Worm (Caenorhabditis elegans) whole organism, young adult: ENCODE results near the gene kreg-1.

Source experiments
- F10E7.11 ChIP-seq: sonication (generic microtip); optimal IDR thresholded peaks from 2 replicates; lab custom pipeline; 2017; ENCODE audit warnings: mild to moderate bottlenecking, missing genetic modification characterization, moderate library complexity, missing compliant biosample characterization
- F22D6.2 ChIP-seq: sonication (generic microtip); optimal IDR thresholded peaks from 2 replicates; lab custom pipeline; 2016; ENCODE audit warnings: mild to moderate bottlenecking, missing genetic modification characterization, missing compliant biosample characterization
- F55B11.4 ChIP-seq: sonication (generic microtip); optimal IDR thresholded peaks from 2 replicates; lab custom pipeline; 2016; ENCODE audit warnings: missing compliant biosample characterization, missing genetic modification characterization, borderline replicate concordance; ENCODE audit not compliant: insufficient read depth
- Y53F4B.3 ChIP-seq: fragments of 200-800 bp; sonication (Bioruptor generic); IDR thresholded peaks from 2 replicates; pipeline ENCODE4 v1.3.6; 2022; ENCODE audit warnings: missing genetic modification reagents, missing genetic modification characterization, missing compliant biosample characterization
- Y95B8A.8 ChIP-seq: fragments of 200-800 bp; sonication (Bioruptor generic); IDR thresholded peaks from 2 replicates; pipeline ENCODE4 v1.3.6; 2022; ENCODE audit warnings: missing genetic modification reagents, missing genetic modification characterization, missing compliant biosample characterization
- bed-2 ChIP-seq: fragments of 200-800 bp; sonication (Bioruptor generic); IDR thresholded peaks from 2 replicates; pipeline ENCODE4 v1.3.6; 2022; ENCODE audit warnings: missing genetic modification reagents, missing genetic modification characterization, missing compliant biosample characterization
- cebp-1 ChIP-seq, 2 experiments: fragments of 200-800 bp in 1 of 2; sonication (Bioruptor generic) in 1 of 2; sonication (generic microtip) in 1 of 2; IDR thresholded peaks in 1 of 2; optimal IDR thresholded peaks in 1 of 2; 2 replicates each; pipeline versions ENCODE4 v1.3.6 to Lab custom; 2017 to 2022; ENCODE audit warnings: missing compliant biosample characterization in 2 of 2, missing genetic modification characterization in 2 of 2, mild to moderate bottlenecking in 1 of 2, missing genetic modification reagents in 1 of 2, moderate library complexity in 1 of 2
- ceh-27 ChIP-seq: fragments of 200-800 bp; sonication (Bioruptor generic); optimal IDR thresholded peaks from 2 replicates; lab custom pipeline; 2018; ENCODE audit warnings: mild to moderate bottlenecking, missing genetic modification characterization, moderate library complexity, missing compliant biosample characterization
- egl-18 ChIP-seq: fragments of 200-800 bp; sonication (Bioruptor generic); IDR thresholded peaks from 2 replicates; pipeline ENCODE4 v1.3.6; 2022; ENCODE audit warnings: missing genetic modification reagents, missing genetic modification characterization, missing compliant biosample characterization
- hlh-12 ChIP-seq: sonication (generic microtip); optimal IDR thresholded peaks from 2 replicates; lab custom pipeline; 2016; ENCODE audit warnings: missing genetic modification characterization, missing compliant biosample characterization
- hrde-1 ChIP-seq: sonication (generic microtip); optimal IDR thresholded peaks from 2 replicates; lab custom pipeline; 2016; ENCODE audit warnings: missing genetic modification characterization, mild to moderate bottlenecking, missing compliant biosample characterization, moderate library complexity, missing genotype, missing genetic modification reagents, borderline replicate concordance
- let-526 ChIP-seq: fragments of 200-800 bp; sonication (Bioruptor generic); IDR thresholded peaks from 2 replicates; pipeline ENCODE4 v1.3.6; 2022; ENCODE audit warnings: missing genetic modification reagents, missing genetic modification characterization, missing compliant biosample characterization
- lin-26 ChIP-seq: fragments of 200-800 bp; sonication (Bioruptor generic); IDR thresholded peaks from 2 replicates; pipeline ENCODE4 v1.3.6; 2022; ENCODE audit warnings: missing genetic modification reagents, missing genetic modification characterization, missing compliant biosample characterization
- lin-35 ChIP-seq, 3 experiments: fragments of 150-350 bp in 2 of 3; sonication (generic microtip) in 1 of 3; optimal IDR thresholded peaks; 2 replicates each; lab custom pipeline; 2014 to 2018; ENCODE audit warnings: missing biosample characterization in 3 of 3, missing genetic modification characterization in 3 of 3, missing genetic modification reagents in 3 of 3
- lsy-27 ChIP-seq: sonication (generic microtip); optimal IDR thresholded peaks from 2 replicates; lab custom pipeline; 2017; ENCODE audit warnings: missing genetic modification characterization, mild to moderate bottlenecking, missing compliant biosample characterization, antibody characterized with exemption, missing genotype, borderline replicate concordance; ENCODE audit not compliant: insufficient read depth
- madf-10 ChIP-seq: sonication (generic microtip); optimal IDR thresholded peaks from 2 replicates; lab custom pipeline; 2016; ENCODE audit warnings: mild to moderate bottlenecking, missing genetic modification characterization, missing compliant biosample characterization
- nfya-2 ChIP-seq: fragments of 200-800 bp; sonication (Bioruptor generic); IDR thresholded peaks from 2 replicates; pipeline ENCODE4 v1.3.6; 2022; ENCODE audit warnings: missing genetic modification reagents, missing genetic modification characterization, missing compliant biosample characterization
- nhr-120 ChIP-seq: fragments of 200-800 bp; sonication (Bioruptor generic); IDR thresholded peaks from 2 replicates; pipeline ENCODE4 v1.3.6; 2022; ENCODE audit warnings: missing genetic modification characterization, missing compliant biosample characterization
- nhr-179 ChIP-seq: sonication (generic microtip); optimal IDR thresholded peaks from 2 replicates; lab custom pipeline; 2016; ENCODE audit warnings: mild to moderate bottlenecking, missing genetic modification characterization, missing compliant biosample characterization
- nhr-80 ChIP-seq: sonication (generic microtip); optimal IDR thresholded peaks from 2 replicates; lab custom pipeline; 2016; ENCODE audit warnings: missing genetic modification characterization, missing compliant biosample characterization
- nhr-90 ChIP-seq: sonication (generic microtip); optimal IDR thresholded peaks from 2 replicates; lab custom pipeline; 2016; ENCODE audit warnings: missing genotype, mild to moderate bottlenecking, missing genetic modification characterization, missing compliant biosample characterization
- pha-4 ChIP-seq: fragments of 150-350 bp; sonication (generic microtip); optimal IDR thresholded peaks from 2 replicates; lab custom pipeline; 2014; ENCODE audit warnings: missing biosample characterization, missing genetic modification reagents, missing genetic modification characterization
- sea-2 ChIP-seq: fragments of 200-800 bp; sonication (Bioruptor generic); IDR thresholded peaks from 2 replicates; pipeline ENCODE4 v1.3.6; 2022; ENCODE audit warnings: missing genetic modification characterization, missing compliant biosample characterization
- snpc-1.1 ChIP-seq: sonication (generic microtip); optimal IDR thresholded peaks from 2 replicates; lab custom pipeline; 2017; ENCODE audit warnings: missing genetic modification characterization, mild to moderate bottlenecking, missing compliant biosample characterization, antibody characterized with exemption, moderate library complexity, missing genotype, missing genetic modification reagents; ENCODE audit not compliant: insufficient read depth
- unc-62 ChIP-seq: fragments of 150-350 bp; optimal IDR thresholded peaks from 2 replicates; lab custom pipeline; 2014; ENCODE audit warnings: missing biosample characterization, missing genetic modification reagents, missing genetic modification characterization
- zfh-2 ChIP-seq: fragments of 200-800 bp; sonication (Bioruptor generic); conservative IDR thresholded peaks from 2 replicates; pipeline ENCODE4 v1.3.6; 2022; ENCODE audit warnings: missing genetic modification reagents, missing genetic modification characterization, missing compliant biosample characterization

Gene kreg-1

DNA sequence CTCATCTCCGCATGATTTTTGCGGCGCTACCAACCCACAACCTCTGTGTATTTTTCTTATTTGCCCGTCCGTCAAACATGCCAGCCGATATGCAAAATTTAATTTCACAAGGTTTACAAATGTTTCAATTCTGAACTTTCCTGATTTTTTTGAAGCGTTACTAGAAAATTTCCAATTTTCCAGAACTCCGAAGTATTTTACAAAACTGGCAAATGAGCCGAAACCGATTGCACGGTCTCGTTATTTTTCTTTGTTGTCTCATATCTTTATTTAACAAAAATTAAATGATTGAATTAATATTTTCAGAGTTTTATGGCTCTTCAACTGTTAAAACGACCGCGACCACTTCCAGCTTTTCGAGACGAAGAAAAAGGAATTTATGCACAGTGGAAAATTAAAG lies 1.5 kb upstream of the kreg-1 start, which contains the start of gene F53A9.3:
F53A9.3 (plus strand) TSS at position 301 of the 400 bp plus-strand sequence.
- TF ChIP-seq Y53F4B.3 (GFP tag; lab: Robert Waterston, UW) (no peak), ceh-27 (GFP tag; lab: Kevin White, UChicago) (no peak), nhr-90 (tag; lab: Kevin White, UChicago) (no peak)
- TF ChIP-seq, all 124 proteins: peak for 0

- no peak for TF ChIP-seq bed-2 (GFP tag; lab: Robert Waterston, UW)
- TF ChIP-seq unc-62 (GFP tag; lab: Kevin White, UChicago): peak; percentile 72
- no peak for TF ChIP-seq nhr-80 (tag; lab: Kevin White, UChicago)
- TF ChIP-seq, all 124 proteins: peak for 1
These were observed 1.6 kb downstream of the kreg-1 start, which contains the start of gene F53A9.1 for ce11 chrX:8711141-8711645. Gene F53A9.1, plus strand, starts transcription at chrX:8711595.

DNA sequence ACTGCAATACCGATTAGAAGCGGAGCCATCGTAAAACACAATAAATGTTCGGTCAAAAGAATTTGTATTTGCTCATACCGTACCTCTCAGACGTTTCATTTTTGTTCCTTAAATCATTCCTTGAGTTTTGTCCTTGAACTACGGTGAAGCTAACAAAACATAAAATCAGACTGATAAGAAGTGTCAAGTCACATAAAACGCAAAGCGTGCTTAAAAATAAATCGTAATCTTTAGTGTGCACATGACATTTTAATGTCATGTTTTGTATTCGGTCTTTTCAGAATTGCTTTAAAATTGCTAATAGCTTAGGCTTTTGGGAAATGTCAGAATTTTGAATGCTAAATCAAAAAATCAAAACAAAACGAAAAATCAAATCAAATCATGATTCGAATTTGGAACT lies 3.1 kb downstream of the kreg-1 start:
- TF ChIP-seq unc-62 (GFP tag; lab: Kevin White, UChicago): peak; percentile 11
- no peak for TF ChIP-seq lsy-27 (tag; lab: Kevin White, UChicago)
- TF ChIP-seq cebp-1 (GFP tag; IDR thresholded peaks at IDR 0.05; lab: Robert Waterston, UW): no peak
- peak; percentile 25 for TF ChIP-seq cebp-1 (tag; optimal IDR thresholded peaks at IDR 0.05; lab: Kevin White, UChicago)
- no peak for TF ChIP-seq sea-2 (GFP tag; lab: Robert Waterston, UW)
- TF ChIP-seq nhr-80 (tag; lab: Kevin White, UChicago): peak; percentile 72
- no peak for TF ChIP-seq pha-4 (tag; lab: Kevin White, UChicago)
- no peak for TF ChIP-seq F10E7.11 (tag; lab: Kevin White, UChicago)
- no peak for TF ChIP-seq lin-26 (GFP tag; lab: Robert Waterston, UW)

DNA sequence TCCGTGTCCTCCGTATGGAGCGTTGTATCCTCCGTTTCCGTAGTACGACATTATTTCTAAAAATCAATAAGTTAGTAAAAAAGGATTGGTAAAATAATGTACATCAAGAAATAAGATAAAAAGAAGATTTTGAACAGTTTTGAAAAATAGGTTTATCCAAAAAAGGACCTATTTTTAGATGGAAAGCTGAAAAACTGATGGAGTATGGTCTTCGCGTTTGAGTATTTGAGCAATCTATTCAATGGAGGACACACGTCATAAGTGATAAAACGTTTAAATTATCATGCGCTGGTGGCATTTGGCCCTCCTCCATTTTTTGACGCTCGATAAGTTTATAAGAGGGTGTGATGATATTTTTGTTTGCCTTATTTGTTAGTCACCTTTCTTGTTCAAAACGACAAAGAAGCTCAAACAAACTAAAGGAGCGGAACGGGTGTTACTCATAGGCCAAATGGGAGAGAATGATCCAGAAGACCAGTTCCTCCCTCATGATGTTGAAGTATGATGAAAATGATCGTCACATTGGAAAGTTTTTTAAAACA lies 4.3 kb downstream of the kreg-1 start, which contains the start of gene F53A9.6:
F53A9.6 (minus strand) TSS at position 51 of the 542 bp plus-strand sequence.
- TF ChIP-seq nhr-120 (GFP tag; lab: Robert Waterston, UW) (no peak), Y95B8A.8 (no peak), nhr-80 (tag; lab: Kevin White, UChicago) (peak; percentile 4), lin-35 (GFP tag; optimal IDR thresholded peaks at IDR 0.05; lab: Kevin White, UChicago) (no peak), hlh-12 (tag; lab: Kevin White, UChicago) (no peak), hrde-1 (no peak), zfh-2 (GFP tag; lab: Robert Waterston, UW) (no peak), snpc-1.1 (no peak)

DNA sequence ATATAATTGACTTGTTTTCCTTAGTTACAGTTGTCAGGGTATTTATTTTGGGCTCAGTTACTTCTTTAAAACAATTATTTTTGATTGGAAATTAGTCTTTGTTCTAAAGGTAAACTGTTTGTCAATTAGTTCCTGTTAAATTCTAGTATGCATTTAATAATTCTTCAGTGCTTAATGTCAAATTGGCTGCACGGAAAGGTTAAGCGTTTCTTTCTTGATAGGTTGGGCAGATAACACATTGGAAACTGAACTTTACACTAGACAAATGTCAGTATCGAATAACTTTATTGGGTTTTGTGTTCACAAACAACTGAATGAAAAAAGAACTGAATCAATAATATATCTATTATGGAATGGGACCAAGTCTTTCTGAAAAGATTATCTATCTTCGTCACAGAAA lies 5.3 kb downstream of the kreg-1 start:
- TF ChIP-seq nhr-80 (tag; lab: Kevin White, UChicago) (peak; percentile 5), nfya-2 (GFP tag; lab: Robert Waterston, UW) (no peak)

DNA sequence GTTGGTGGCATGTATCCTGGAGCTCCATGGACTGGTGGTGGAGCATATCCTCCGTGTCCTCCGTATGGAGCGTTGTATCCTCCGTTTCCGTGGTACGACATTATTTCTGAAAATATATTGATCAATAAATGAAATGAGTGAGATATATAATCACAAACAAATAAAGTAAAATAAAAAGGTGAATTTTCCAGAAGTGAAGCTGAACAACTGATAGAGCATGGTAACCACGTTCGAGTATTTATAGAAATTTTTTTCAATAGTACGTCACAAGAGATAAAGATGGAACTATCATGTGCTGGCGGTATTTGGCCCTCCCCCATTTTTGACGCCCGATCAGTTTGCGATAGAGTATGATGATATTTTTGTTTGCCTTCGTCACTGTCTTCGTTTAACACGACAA lies 7.3 kb downstream of the kreg-1 start, which contains the start of gene F53A9.7:
F53A9.7 (minus strand) TSS at position 101 of the 400 bp plus-strand sequence.
- no peak for TF ChIP-seq madf-10
- TF ChIP-seq egl-18 (GFP tag; lab: Robert Waterston, UW): no peak
- TF ChIP-seq hlh-12 (tag; lab: Kevin White, UChicago): no peak
- no peak for TF ChIP-seq F55B11.4 (tag; lab: Kevin White, UChicago)
- TF ChIP-seq ceh-27 (GFP tag; lab: Kevin White, UChicago): no peak
- TF ChIP-seq F22D6.2 (tag; lab: Kevin White, UChicago): no peak
- no peak for TF ChIP-seq zfh-2 (GFP tag; lab: Robert Waterston, UW)
- no peak for TF ChIP-seq nhr-179 (tag; lab: Kevin White, UChicago)
- no peak for TF ChIP-seq let-526 (GFP tag; lab: Robert Waterston, UW)
